Worm (Caenorhabditis elegans): ENCODE results near the gene rps-27.
A peak's percentile ranks its signal among the peaks of the same experiment; 100 is the strongest.

rps-27 gene

DNA sequence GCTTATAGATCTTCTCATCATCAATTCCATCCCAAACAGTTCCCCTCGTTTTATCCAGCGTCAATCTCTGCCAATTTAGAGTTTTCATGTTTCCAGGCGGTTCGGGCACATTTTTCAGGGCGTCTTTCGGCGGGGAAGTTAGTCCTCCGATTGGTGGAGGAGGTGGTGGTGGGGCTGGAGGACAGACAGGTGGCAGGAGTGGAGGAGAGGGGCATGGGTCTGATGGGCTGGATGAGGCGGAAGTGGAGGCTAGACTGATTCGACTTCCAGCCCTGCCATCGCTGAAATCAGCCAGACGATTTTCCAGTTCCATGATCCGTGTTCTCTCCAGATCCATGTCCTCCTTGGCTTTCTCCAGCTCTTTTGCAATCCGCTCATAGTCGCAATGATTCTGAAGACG, 35.8 kb downstream of the rps-27 start:
- TF ChIP-seq attf-3 (GFP tag; conservative IDR thresholded peaks at IDR 0.05) (no peak), efl-1 (GFP tag; optimal IDR thresholded peaks at IDR 0.05) (no peak), mel-28 (tag; optimal IDR thresholded peaks at IDR 0.05; ENCODE audit: borderline replicate concordance) (no peak), zfh-2 (GFP tag; conservative IDR thresholded peaks at IDR 0.05) (peak; percentile 80), egrh-3 (GFP tag; IDR thresholded peaks at IDR 0.05) (peak; percentile 36; the same call in 1 of the 2 replicates)

ce11 chrV:66506-66905, 37.4 kb downstream of the rps-27 start:
- 0 out of 2 replicates have a peak, but pooled peaks have one; percentile 14 for TF ChIP-seq zfh-2 (GFP tag; conservative IDR thresholded peaks at IDR 0.05)
- TF ChIP-seq pha-4 (tag; optimal IDR thresholded peaks at IDR 0.05), result no peak

DNA sequence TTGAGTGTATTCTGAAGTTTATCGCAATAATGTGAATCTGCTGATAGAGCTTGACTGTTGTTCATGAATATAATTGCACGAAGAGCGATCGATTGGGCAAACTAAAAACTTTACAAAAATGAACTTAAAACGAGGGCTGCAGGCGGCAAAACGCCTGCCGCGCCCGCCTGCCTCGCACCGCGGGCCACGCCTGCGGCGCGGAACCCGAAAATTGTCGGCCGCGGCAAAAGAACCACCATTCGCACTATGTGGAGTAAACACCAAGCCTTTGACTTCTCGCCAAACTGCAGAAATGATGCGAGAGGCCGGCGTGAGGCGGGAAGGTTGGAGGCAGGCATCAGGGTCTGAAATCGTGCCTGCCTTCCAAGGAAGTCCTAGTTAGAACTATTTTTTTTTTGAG, 40.0 kb downstream of the rps-27 start:
- no peak for TF ChIP-seq T26A5.8 (tag; optimal IDR thresholded peaks at IDR 0.05)
- 0 out of 2 replicates have a peak, but pooled peaks have one; percentile 18 for TF ChIP-seq bed-2 (GFP tag; IDR thresholded peaks at IDR 0.05)
- TF ChIP-seq him-1 (tag; optimal IDR thresholded peaks at IDR 0.05), result no peak
- no peak for TF ChIP-seq F49E8.2 (tag; optimal IDR thresholded peaks at IDR 0.05; ENCODE audit: insufficient read depth)
- no peak for TF ChIP-seq C17E4.6 (GFP tag; IDR thresholded peaks at IDR 0.05)
- TF ChIP-seq snpc-1.1 (tag; optimal IDR thresholded peaks at IDR 0.05; ENCODE audit: insufficient read depth), result peak; percentile 61
- no peak for TF ChIP-seq dpff-1 (tag; optimal IDR thresholded peaks at IDR 0.05)
- no peak for TF ChIP-seq rec-8 (tag; optimal IDR thresholded peaks at IDR 0.05)
- peak; percentile 72; the same call in 1 of the 2 replicates for TF ChIP-seq egrh-3 (GFP tag; IDR thresholded peaks at IDR 0.05)
- no peak for TF ChIP-seq pha-4 (tag; optimal IDR thresholded peaks at IDR 0.05)
- TF ChIP-seq B0261.1 (tag; optimal IDR thresholded peaks at IDR 0.05), result no peak
- no peak for TF ChIP-seq T07F8.4 (tag; optimal IDR thresholded peaks at IDR 0.05)
- TF ChIP-seq ceh-40 (GFP tag; IDR thresholded peaks at IDR 0.05), result no peak
- TF ChIP-seq snpc-4 (GFP tag; optimal IDR thresholded peaks at IDR 0.05), result no peak
- peak in 2 of 4 experiments; percentile 41 to 82 for TF ChIP-seq snpc-4 (tag; optimal IDR thresholded peaks at IDR 0.05)
- no peak for TF ChIP-seq F37B4.10 (GFP tag; IDR thresholded peaks at IDR 0.05)
- no peak for TF ChIP-seq C06A6.2 (GFP tag; conservative IDR thresholded peaks at IDR 0.05)
- TF ChIP-seq xnd-1 (tag; optimal IDR thresholded peaks at IDR 0.05), result no peak
- TF ChIP-seq lin-26 (GFP tag; IDR thresholded peaks at IDR 0.05), result peak; percentile 62
- no peak for TF ChIP-seq aptf-3 (GFP tag; IDR thresholded peaks at IDR 0.05)
- no peak for TF ChIP-seq ztf-28 (GFP tag; IDR thresholded peaks at IDR 0.05)
- no peak for TF ChIP-seq sdz-38 (tag; optimal IDR thresholded peaks at IDR 0.05)
- peak; percentile 20; the same call in 1 of the 2 replicates for TF ChIP-seq K11D2.4 (GFP tag; IDR thresholded peaks at IDR 0.05)
- TF ChIP-seq egl-18 (GFP tag; IDR thresholded peaks at IDR 0.05), result no peak
- no peak for TF ChIP-seq mxl-1 (tag; optimal IDR thresholded peaks at IDR 0.05)

- no peak for TF ChIP-seq fkh-3 (tag; optimal IDR thresholded peaks at IDR 0.05)
- TF ChIP-seq let-526 (GFP tag; IDR thresholded peaks at IDR 0.05), result no peak
- no peak for TF ChIP-seq akir-1 (GFP tag; optimal IDR thresholded peaks at IDR 0.05)
- TF ChIP-seq lin-35 (GFP tag; optimal IDR thresholded peaks at IDR 0.05), result no peak
- TF ChIP-seq attf-5 (GFP tag; optimal IDR thresholded peaks at IDR 0.05), result no peak
Measured at ce11 chrV:58971-59370, 44.9 kb downstream of the rps-27 start, which contains the start of gene cyp-29A3. Gene cyp-29A3, plus strand, starts transcription at chrV:59239.
